Fruit fly (Drosophila melanogaster): ENCODE results near the gene TyrRS.

DNA sequence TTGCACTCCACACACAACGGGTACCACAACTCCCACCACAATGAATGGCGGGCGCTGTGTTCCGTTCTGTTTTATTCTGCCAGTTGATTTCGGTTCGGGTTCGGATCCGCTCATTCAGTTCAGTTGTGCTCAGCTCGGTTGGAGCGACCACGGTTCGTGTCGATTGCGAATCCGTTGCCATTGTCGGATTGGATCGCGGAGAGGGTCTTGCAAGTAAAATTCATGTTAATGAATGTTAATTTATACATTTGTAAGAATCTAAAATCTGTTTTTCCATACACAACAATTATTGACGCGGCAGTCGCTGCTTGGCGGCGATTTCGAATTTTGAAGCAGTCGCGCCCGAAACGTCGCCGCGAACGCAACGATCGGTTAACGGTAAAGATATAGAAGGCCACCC is 24.6 kb downstream of the TyrRS start, which contains the start of gene Gagr:
- TF ChIP-seq CTCF (optimal IDR thresholded peaks at IDR 0.05) = no peak
- TF ChIP-seq CG8478 (optimal IDR thresholded peaks at IDR 0.05) = no peak
